Worm (Caenorhabditis elegans) whole organism, L2 larva: Measurements from ENCODE around the gene emg-1.

Experiments
- C34F6.9 ChIP-seq: fragments of 150-350 bp; optimal IDR thresholded peaks from 2 replicates; lab custom pipeline; 2014; ENCODE audit warnings: missing biosample characterization, missing genetic modification characterization
- F13H6.1 ChIP-seq: sonication (generic microtip); optimal IDR thresholded peaks from 2 replicates; lab custom pipeline; 2016; ENCODE audit warnings: missing genetic modification characterization, missing compliant biosample characterization
- R02D3.7 ChIP-seq: fragments of 150-350 bp; optimal IDR thresholded peaks from 2 replicates; lab custom pipeline; 2014; ENCODE audit warnings: missing biosample characterization, missing genetic modification characterization
- Y55F3AM.14 ChIP-seq: fragments of 200-800 bp; sonication (Bioruptor generic); optimal IDR thresholded peaks from 2 replicates; lab custom pipeline; 2018; ENCODE audit warnings: mild to moderate bottlenecking, missing genetic modification characterization, missing compliant biosample characterization
- ZK546.5 ChIP-seq: sonication (generic microtip); optimal IDR thresholded peaks from 2 replicates; lab custom pipeline; 2017; ENCODE audit warnings: missing biosample characterization, missing genetic modification characterization
- alr-1 ChIP-seq: fragments of 150-350 bp; optimal IDR thresholded peaks from 2 replicates; lab custom pipeline; 2014; ENCODE audit warnings: missing biosample characterization, missing genetic modification characterization
- aly-2 ChIP-seq: fragments of 150-350 bp; optimal IDR thresholded peaks from 2 replicates; lab custom pipeline; 2014; ENCODE audit warnings: missing biosample characterization, missing genetic modification characterization
- ama-1 ChIP-seq: fragments of 150-350 bp; optimal IDR thresholded peaks from 2 replicates; lab custom pipeline; 2018; ENCODE audit warnings: inconsistent platforms
- blmp-1 ChIP-seq: sonication (generic microtip); optimal IDR thresholded peaks from 2 replicates; lab custom pipeline; 2017; ENCODE audit warnings: missing genetic modification characterization, mild to moderate bottlenecking, missing compliant biosample characterization, antibody characterized with exemption, moderate library complexity; ENCODE audit not compliant: insufficient read depth
- ceh-16 ChIP-seq: fragments of 150-350 bp; optimal IDR thresholded peaks from 2 replicates; lab custom pipeline; 2014; ENCODE audit warnings: missing biosample characterization, missing genetic modification characterization
- ceh-82 ChIP-seq: fragments of 150-350 bp; optimal IDR thresholded peaks from 2 replicates; lab custom pipeline; 2014; ENCODE audit warnings: missing biosample characterization, missing genetic modification characterization
- crh-2 ChIP-seq: sonication (generic microtip); optimal IDR thresholded peaks from 2 replicates; lab custom pipeline; 2017; ENCODE audit warnings: missing biosample characterization, missing genetic modification characterization
- egl-27 ChIP-seq: sonication (generic microtip); optimal IDR thresholded peaks from 3 replicates; lab custom pipeline; 2017; ENCODE audit warnings: missing biosample characterization, missing genetic modification reagents, missing genetic modification characterization
- elt-1 ChIP-seq: fragments of 150-350 bp; optimal IDR thresholded peaks from 2 replicates; lab custom pipeline; 2014; ENCODE audit warnings: missing biosample characterization, missing genetic modification characterization
- elt-3 ChIP-seq: sonication (generic microtip); optimal IDR thresholded peaks from 2 replicates; lab custom pipeline; 2017; ENCODE audit warnings: missing biosample characterization, missing genetic modification characterization
- fos-1 ChIP-seq: fragments of 150-350 bp; optimal IDR thresholded peaks from 2 replicates; lab custom pipeline; 2014; ENCODE audit warnings: missing biosample characterization, missing genetic modification characterization
- gmeb-1 ChIP-seq: fragments of 150-350 bp; optimal IDR thresholded peaks from 2 replicates; lab custom pipeline; 2014; ENCODE audit warnings: missing biosample characterization, missing genetic modification characterization
- lin-11 ChIP-seq: fragments of 150-350 bp; sonication (generic microtip); optimal IDR thresholded peaks from 2 replicates; lab custom pipeline; 2014; ENCODE audit warnings: missing biosample characterization, missing genetic modification characterization, inconsistent platforms, mixed read lengths
- nhr-10 ChIP-seq: sonication (generic microtip); optimal IDR thresholded peaks from 2 replicates; lab custom pipeline; 2017; ENCODE audit warnings: missing biosample characterization, missing genetic modification characterization
- nhr-11 ChIP-seq: fragments of 150-350 bp; optimal IDR thresholded peaks from 2 replicates; lab custom pipeline; 2014; ENCODE audit warnings: missing biosample characterization, missing genetic modification characterization
- nhr-12 ChIP-seq: fragments of 150-350 bp; optimal IDR thresholded peaks from 2 replicates; lab custom pipeline; 2014; ENCODE audit warnings: missing biosample characterization, missing genetic modification characterization
- nhr-21 ChIP-seq: fragments of 150-350 bp; optimal IDR thresholded peaks from 2 replicates; lab custom pipeline; 2014; ENCODE audit warnings: missing biosample characterization, missing genetic modification characterization
- nhr-23 ChIP-seq: fragments of 150-350 bp; optimal IDR thresholded peaks from 2 replicates; lab custom pipeline; 2014; ENCODE audit warnings: missing biosample characterization, missing genetic modification reagents, missing genetic modification characterization
- nhr-237 ChIP-seq: fragments of 150-350 bp; optimal IDR thresholded peaks from 2 replicates; lab custom pipeline; 2014; ENCODE audit warnings: missing biosample characterization, missing genetic modification characterization
- nhr-25 ChIP-seq: fragments of 150-350 bp; sonication (generic microtip); optimal IDR thresholded peaks from 3 replicates; lab custom pipeline; 2014; ENCODE audit warnings: missing biosample characterization, missing genetic modification characterization
- nhr-6 ChIP-seq: fragments of 150-350 bp; optimal IDR thresholded peaks from 2 replicates; lab custom pipeline; 2014; ENCODE audit warnings: missing biosample characterization, missing genetic modification characterization
- nhr-77 ChIP-seq: fragments of 150-350 bp; optimal IDR thresholded peaks from 2 replicates; lab custom pipeline; 2014; ENCODE audit warnings: missing biosample characterization, missing genetic modification characterization
- peb-1 ChIP-seq: fragments of 150-350 bp; optimal IDR thresholded peaks from 2 replicates; lab custom pipeline; 2014; ENCODE audit warnings: missing biosample characterization, missing genetic modification characterization
- sem-4 ChIP-seq: fragments of 150-350 bp; optimal IDR thresholded peaks from 2 replicates; lab custom pipeline; 2014; ENCODE audit warnings: missing biosample characterization, missing genetic modification reagents, missing genetic modification characterization
- skn-1 ChIP-seq: sonication (generic microtip); optimal IDR thresholded peaks from 2 replicates; lab custom pipeline; 2017; ENCODE audit warnings: missing biosample characterization, missing genetic modification characterization
- sma-9 ChIP-seq, 2 experiments: fragments of 150-350 bp in 1 of 2; sonication (generic microtip) in 1 of 2; optimal IDR thresholded peaks; 2 replicates each; lab custom pipeline; 2014 to 2016; ENCODE audit warnings: missing genetic modification characterization in 2 of 2, mild to moderate bottlenecking in 1 of 2, missing biosample characterization in 1 of 2, missing compliant biosample characterization in 1 of 2, missing genetic modification reagents in 1 of 2, moderate library complexity in 1 of 2
- unc-39 ChIP-seq: fragments of 150-350 bp; optimal IDR thresholded peaks from 2 replicates; lab custom pipeline; 2014; ENCODE audit warnings: missing biosample characterization, missing genetic modification characterization
- unc-55 ChIP-seq: fragments of 150-350 bp; sonication (generic microtip); optimal IDR thresholded peaks from 3 replicates; lab custom pipeline; 2014; ENCODE audit warnings: missing biosample characterization, missing genetic modification reagents, missing genetic modification characterization
- zag-1 ChIP-seq: fragments of 150-350 bp; optimal IDR thresholded peaks from 2 replicates; lab custom pipeline; 2014; ENCODE audit warnings: missing biosample characterization, missing genetic modification characterization
- ztf-1 ChIP-seq: fragments of 200-800 bp; sonication (Bioruptor generic); conservative IDR thresholded peaks from 2 replicates; pipeline ENCODE4 v1.3.6; 2022; ENCODE audit warnings: missing genetic modification characterization, missing compliant biosample characterization
- ztf-4 ChIP-seq: fragments of 150-350 bp; optimal IDR thresholded peaks from 2 replicates; lab custom pipeline; 2014; ENCODE audit warnings: missing biosample characterization, missing genetic modification characterization

The emg-1 gene

ce11 chrIII:10651634-10652033 lies 2.3 kb downstream of the emg-1 start (continued):
- TF ChIP-seq sma-9 (GFP tag; optimal IDR thresholded peaks at IDR 0.05; lab: Kevin White, UChicago): no peak
- TF ChIP-seq sma-9 (tag; optimal IDR thresholded peaks at IDR 0.05; lab: Kevin White, UChicago): no peak
- TF ChIP-seq lin-11 (tag; lab: Kevin White, UChicago): peak; percentile 34
- no peak for TF ChIP-seq skn-1 (tag; lab: Kevin White, UChicago)
- TF ChIP-seq sem-4 (tag; lab: Kevin White, UChicago): no peak
- TF ChIP-seq fos-1 (tag; lab: Kevin White, UChicago): peak; percentile 18
- TF ChIP-seq peb-1 (tag; lab: Kevin White, UChicago): no peak
- TF ChIP-seq alr-1 (tag; lab: Kevin White, UChicago): no peak
- TF ChIP-seq ceh-16 (tag; lab: Kevin White, UChicago): no peak
- no peak for TF ChIP-seq nhr-21 (tag; lab: Kevin White, UChicago)
- peak; percentile 62 for TF ChIP-seq unc-55 (GFP tag; lab: Kevin White, UChicago)
- no peak for TF ChIP-seq blmp-1 (tag; lab: Kevin White, UChicago)
- TF ChIP-seq ama-1 (lab: Kevin White, UChicago): no peak

ce11 chrIII:10652833-10653232 lies 3.5 kb downstream of the emg-1 start:
- no peak for TF ChIP-seq Y55F3AM.14 (GFP tag; lab: Kevin White, UChicago)
- TF ChIP-seq blmp-1 (tag; lab: Kevin White, UChicago): no peak
- TF ChIP-seq nhr-6 (tag; lab: Kevin White, UChicago): no peak
- no peak for TF ChIP-seq F13H6.1 (tag; lab: Kevin White, UChicago)
- TF ChIP-seq zag-1 (tag; lab: Kevin White, UChicago): no peak
- no peak for TF ChIP-seq sma-9 (GFP tag; optimal IDR thresholded peaks at IDR 0.05; lab: Kevin White, UChicago)
- no peak for TF ChIP-seq sma-9 (tag; optimal IDR thresholded peaks at IDR 0.05; lab: Kevin White, UChicago)
- TF ChIP-seq nhr-77: no peak
- TF ChIP-seq unc-55 (GFP tag; lab: Kevin White, UChicago): no peak
- no peak for TF ChIP-seq egl-27
- no peak for TF ChIP-seq aly-2
- no peak for TF ChIP-seq unc-39 (tag; lab: Kevin White, UChicago)
- TF ChIP-seq nhr-25: no peak
- TF ChIP-seq nhr-11 (tag; lab: Kevin White, UChicago): no peak
- TF ChIP-seq ceh-82 (tag; lab: Kevin White, UChicago): no peak
- TF ChIP-seq elt-1 (tag; lab: Kevin White, UChicago): no peak
- TF ChIP-seq sem-4 (tag; lab: Kevin White, UChicago): no peak
- TF ChIP-seq ztf-4 (tag; lab: Kevin White, UChicago): no peak

- TF ChIP-seq F13H6.1 (tag; lab: Kevin White, UChicago) (no peak), peb-1 (tag; lab: Kevin White, UChicago) (no peak), zag-1 (tag; lab: Kevin White, UChicago) (no peak), skn-1 (tag; lab: Kevin White, UChicago) (no peak), egl-27 (no peak), nhr-12 (tag; lab: Kevin White, UChicago) (no peak), elt-3 (no peak)
These were observed 4.2 kb downstream of the emg-1 start for ce11 chrIII:10653479-10653878.

ce11 chrIII:10654718-10655117 lies 5.4 kb downstream of the emg-1 start, which contains the start of gene cnt-2:
Gene cnt-2 (plus strand): TSS chrIII:10655018.
- TF ChIP-seq C34F6.9 (no peak), zag-1 (tag; lab: Kevin White, UChicago) (no peak), sma-9 (GFP tag; optimal IDR thresholded peaks at IDR 0.05; lab: Kevin White, UChicago) (no peak), sma-9 (tag; optimal IDR thresholded peaks at IDR 0.05; lab: Kevin White, UChicago) (no peak), nhr-237 (tag; lab: Kevin White, UChicago) (no peak), alr-1 (tag; lab: Kevin White, UChicago) (no peak), aly-2 (no peak), F13H6.1 (tag; lab: Kevin White, UChicago) (no peak), fos-1 (tag; lab: Kevin White, UChicago) (no peak), nhr-77 (no peak), crh-2 (tag; lab: Kevin White, UChicago) (no peak), elt-3 (no peak), nhr-11 (tag; lab: Kevin White, UChicago) (no peak)

- TF ChIP-seq R02D3.7 (tag; lab: Kevin White, UChicago): no peak
- TF ChIP-seq ZK546.5 (tag; lab: Kevin White, UChicago): no peak
- TF ChIP-seq fos-1 (tag; lab: Kevin White, UChicago): no peak
- no peak for TF ChIP-seq aly-2
- TF ChIP-seq nhr-21 (tag; lab: Kevin White, UChicago): no peak
- no peak for TF ChIP-seq crh-2 (tag; lab: Kevin White, UChicago)
- TF ChIP-seq gmeb-1 (tag; lab: Kevin White, UChicago): no peak
- no peak for TF ChIP-seq unc-55 (GFP tag; lab: Kevin White, UChicago)
- no peak for TF ChIP-seq nhr-23 (tag; lab: Kevin White, UChicago)
- TF ChIP-seq zag-1 (tag; lab: Kevin White, UChicago): no peak
- no peak for TF ChIP-seq nhr-10
- no peak for TF ChIP-seq ztf-1 (GFP tag; lab: Robert Waterston, UW)
- no peak for TF ChIP-seq peb-1 (tag; lab: Kevin White, UChicago)
- TF ChIP-seq alr-1 (tag; lab: Kevin White, UChicago): no peak
These were observed 6.8 kb downstream of the emg-1 start for ce11 chrIII:10656069-10656468.
